Worm (Caenorhabditis elegans) whole organism, L3 larva: ENCODE measurements around the gene gcy-31.
A peak's percentile ranks its signal among the peaks of the same experiment; 100 is the strongest.

Source experiments
- R02D3.7 ChIP-seq: fragments of 150-350 bp; optimal IDR thresholded peaks from 2 replicates; lab custom pipeline; 2014; ENCODE audit warnings: missing biosample characterization, missing genetic modification characterization
- ZK546.5 ChIP-seq: sonication (generic microtip); optimal IDR thresholded peaks from 2 replicates; lab custom pipeline; 2017; ENCODE audit warnings: missing biosample characterization, missing genetic modification characterization
- aly-2 ChIP-seq: fragments of 150-350 bp; optimal IDR thresholded peaks from 2 replicates; lab custom pipeline; 2014; ENCODE audit warnings: missing biosample characterization, missing genetic modification characterization
- ama-1 ChIP-seq: fragments of 150-350 bp; optimal IDR thresholded peaks from 2 replicates; lab custom pipeline; 2018
- ceh-16 ChIP-seq: sonication (generic microtip); optimal IDR thresholded peaks from 2 replicates; lab custom pipeline; 2017; ENCODE audit warnings: missing biosample characterization, missing genetic modification characterization
- ceh-28 ChIP-seq: fragments of 150-350 bp; optimal IDR thresholded peaks from 2 replicates; lab custom pipeline; 2014; ENCODE audit warnings: missing biosample characterization, missing genetic modification reagents, missing genetic modification characterization
- ceh-9 ChIP-seq: sonication (generic microtip); optimal IDR thresholded peaks from 2 replicates; lab custom pipeline; 2018; ENCODE audit warnings: missing biosample characterization, missing genetic modification characterization
- daf-12 ChIP-seq: fragments of 150-350 bp; optimal IDR thresholded peaks from 2 replicates; lab custom pipeline; 2014; ENCODE audit warnings: missing biosample characterization, missing genetic modification reagents, missing genetic modification characterization
- egl-27 ChIP-seq: sonication (generic microtip); optimal IDR thresholded peaks from 4 replicates; lab custom pipeline; 2017; ENCODE audit warnings: missing biosample characterization, missing genetic modification reagents, missing genetic modification characterization
- elt-2 ChIP-seq: sonication (generic microtip); optimal IDR thresholded peaks from 2 replicates; lab custom pipeline; 2016; ENCODE audit warnings: missing genetic modification reagents, mild to moderate bottlenecking, missing genetic modification characterization, missing compliant biosample characterization
- hmg-11 ChIP-seq: sonication (generic microtip); optimal IDR thresholded peaks from 2 replicates; lab custom pipeline; 2016; ENCODE audit warnings: missing genetic modification characterization, missing compliant biosample characterization
- lsy-12 ChIP-seq: sonication (generic microtip); optimal IDR thresholded peaks from 2 replicates; lab custom pipeline; 2016; ENCODE audit warnings: mild to moderate bottlenecking, missing genetic modification characterization, missing compliant biosample characterization
- mdl-1 ChIP-seq: fragments of 150-350 bp; optimal IDR thresholded peaks from 2 replicates; lab custom pipeline; 2014; ENCODE audit warnings: missing biosample characterization, missing genetic modification characterization
- nhr-23 ChIP-seq: fragments of 150-350 bp; optimal IDR thresholded peaks from 2 replicates; lab custom pipeline; 2014; ENCODE audit warnings: missing biosample characterization, missing genetic modification reagents, missing genetic modification characterization
- nhr-237 ChIP-seq: fragments of 150-350 bp; optimal IDR thresholded peaks from 2 replicates; lab custom pipeline; 2014; ENCODE audit warnings: missing biosample characterization, missing genetic modification characterization
- nhr-25 ChIP-seq: sonication (generic microtip); optimal IDR thresholded peaks from 2 replicates; lab custom pipeline; 2017; ENCODE audit warnings: missing biosample characterization, missing genetic modification characterization
- nhr-28 ChIP-seq: fragments of 150-350 bp; optimal IDR thresholded peaks from 2 replicates; lab custom pipeline; 2014; ENCODE audit warnings: missing biosample characterization, missing genetic modification characterization
- nhr-67 ChIP-seq: fragments of 150-350 bp; optimal IDR thresholded peaks from 2 replicates; lab custom pipeline; 2014; ENCODE audit warnings: missing biosample characterization, missing genetic modification characterization
- pha-4 ChIP-seq: fragments of 150-350 bp; optimal IDR thresholded peaks from 2 replicates; lab custom pipeline; 2014; ENCODE audit warnings: missing biosample characterization, missing genetic modification reagents, missing genetic modification characterization
- pqm-1 ChIP-seq: fragments of 150-350 bp; optimal IDR thresholded peaks from 2 replicates; lab custom pipeline; 2017; ENCODE audit warnings: missing biosample characterization, missing genetic modification characterization, inconsistent platforms
- unc-39 ChIP-seq: sonication (generic microtip); optimal IDR thresholded peaks from 4 replicates; lab custom pipeline; 2017; ENCODE audit warnings: missing biosample characterization, missing genetic modification characterization
- zag-1 ChIP-seq: fragments of 150-350 bp; optimal IDR thresholded peaks from 2 replicates; lab custom pipeline; 2014; ENCODE audit warnings: missing biosample characterization, missing genetic modification characterization

gcy-31 gene

ce11 chrX:2380818-2381217 lies 46.5 kb downstream of the gcy-31 start:
- TF ChIP-seq nhr-28 (tag; lab: Kevin White, UChicago) (no peak), nhr-25 (tag; lab: Kevin White, UChicago) (no peak)

- TF ChIP-seq lsy-12 (tag; lab: Kevin White, UChicago) (no peak), nhr-237 (tag; lab: Kevin White, UChicago) (no peak), mdl-1 (no peak), aly-2 (tag; lab: Kevin White, UChicago) (no peak), daf-12 (tag; lab: Kevin White, UChicago) (no peak), unc-39 (tag; lab: Kevin White, UChicago) (no peak), zag-1 (tag; lab: Kevin White, UChicago) (no peak), ceh-28 (tag; lab: Kevin White, UChicago) (no peak), nhr-28 (tag; lab: Kevin White, UChicago) (no peak), R02D3.7 (tag; lab: Kevin White, UChicago) (no peak), egl-27 (no peak), hmg-11 (tag; lab: Kevin White, UChicago) (no peak)
Observed at ce11 chrX:2375300-2376035, 51.8 kb downstream of the gcy-31 start, which contains the start of gene F47G3.3. TSS of gene F47G3.3 (plus strand) at chrX:2375985.

- TF ChIP-seq nhr-23 = no peak
- peak; percentile 81 for TF ChIP-seq elt-2 (tag; lab: Kevin White, UChicago)
- TF ChIP-seq nhr-67 = no peak
- no peak for TF ChIP-seq ama-1 (lab: Kevin White, UChicago)
- TF ChIP-seq pqm-1 (tag; lab: Kevin White, UChicago) = peak; percentile 69
- TF ChIP-seq ceh-16 (tag; lab: Kevin White, UChicago) = no peak
- TF ChIP-seq ZK546.5 = no peak
- TF ChIP-seq pha-4 (tag; lab: Kevin White, UChicago) = peak; percentile 18
- TF ChIP-seq, all 47 proteins: peak for 3
Observed at ce11 chrX:2372134-2372533, 55.2 kb downstream of the gcy-31 start.

- no peak for TF ChIP-seq ceh-9 (tag; lab: Kevin White, UChicago)
- TF ChIP-seq pqm-1 (tag; lab: Kevin White, UChicago) = peak; percentile 88
- TF ChIP-seq elt-2 (tag; lab: Kevin White, UChicago) = peak; percentile 84
Observed at ce11 chrX:2370655-2371054, 56.6 kb downstream of the gcy-31 start.
